Worm (Caenorhabditis elegans) whole organism, young adult: ENCODE results near the gene F13B12.7.

ENCODE experiments used
- T07F8.4 ChIP-seq: sonication (generic microtip); optimal IDR thresholded peaks from 2 replicates; lab custom pipeline; 2016; ENCODE audit warnings: mild to moderate bottlenecking, missing genetic modification characterization, moderate library complexity, missing compliant biosample characterization
- Y53F4B.3 ChIP-seq: fragments of 200-800 bp; sonication (Bioruptor generic); IDR thresholded peaks from 2 replicates; pipeline ENCODE4 v1.3.6; 2022; ENCODE audit warnings: missing genetic modification reagents, missing genetic modification characterization, missing compliant biosample characterization
- Y67H2A.10 ChIP-seq: fragments of 200-800 bp; sonication (Bioruptor generic); conservative IDR thresholded peaks from 2 replicates; pipeline ENCODE4 v1.3.6; 2022; ENCODE audit warnings: missing genetic modification reagents, missing genetic modification characterization, missing compliant biosample characterization
- ama-1 ChIP-seq, 3 experiments: fragments of 150-350 bp in 1 of 3; sonication (generic microtip) in 2 of 3; optimal IDR thresholded peaks; 2 replicates each; lab custom pipeline; 2014 to 2018; ENCODE audit warnings: missing biosample characterization in 2 of 3, missing genetic modification characterization in 2 of 3, missing genetic modification reagents in 2 of 3
- egrh-3 ChIP-seq: fragments of 200-800 bp; sonication (Bioruptor generic); IDR thresholded peaks from 2 replicates; pipeline ENCODE4 v1.3.6; 2022; ENCODE audit warnings: missing genetic modification reagents, missing genetic modification characterization, missing compliant biosample characterization
- pha-4 ChIP-seq: fragments of 150-350 bp; sonication (generic microtip); optimal IDR thresholded peaks from 2 replicates; lab custom pipeline; 2014; ENCODE audit warnings: missing biosample characterization, missing genetic modification reagents, missing genetic modification characterization
- snpc-4 ChIP-seq, 5 experiments: fragments of 150-350 bp in 1 of 5; sonication (generic microtip) in 4 of 5; optimal IDR thresholded peaks; 2 replicates each; lab custom pipeline; 2014 to 2018; ENCODE audit warnings: missing genetic modification characterization in 5 of 5, missing biosample characterization in 3 of 5, antibody characterized with exemption in 2 of 5, mild to moderate bottlenecking in 2 of 5, missing compliant biosample characterization in 2 of 5, missing genotype in 2 of 5, moderate library complexity in 2 of 5, missing genetic modification reagents in 1 of 5
- tbp1 ChIP-seq: fragments of 200-800 bp; sonication (Bioruptor generic); optimal IDR thresholded peaks from 2 replicates; lab custom pipeline; 2018; ENCODE audit warnings: mild to moderate bottlenecking, missing genetic modification characterization, missing compliant biosample characterization
- unc-130 ChIP-seq: sonication (generic microtip); optimal IDR thresholded peaks from 2 replicates; lab custom pipeline; 2016; ENCODE audit warnings: missing genetic modification reagents, missing genetic modification characterization, missing compliant biosample characterization
- xnd-1 ChIP-seq: sonication (generic microtip); optimal IDR thresholded peaks from 2 replicates; lab custom pipeline; 2016; ENCODE audit warnings: missing genotype, missing genetic modification reagents, missing genetic modification characterization, missing compliant biosample characterization

- TF ChIP-seq Y53F4B.3 (no peak), tbp1 (GFP tag; lab: Kevin White, UChicago) (no peak), T07F8.4 (tag; lab: Kevin White, UChicago) (no peak), unc-130 (GFP tag; lab: Kevin White, UChicago) (no peak), ama-1 (optimal IDR thresholded peaks at IDR 0.05; lab: Kevin White, UChicago) (no peak), ama-1 (GFP tag; optimal IDR thresholded peaks at IDR 0.05; lab: Kevin White, UChicago) (no peak), pha-4 (no peak), xnd-1 (tag; lab: Kevin White, UChicago) (no peak), Y67H2A.10 (GFP tag; lab: Robert Waterston, UW) (no peak), snpc-4 (GFP tag; optimal IDR thresholded peaks at IDR 0.05; lab: Kevin White, UChicago) (no peak), snpc-4 (tag; optimal IDR thresholded peaks at IDR 0.05; lab: Kevin White, UChicago) (no peak), egrh-3 (GFP tag; lab: Robert Waterston, UW) (no peak)
These were observed 40.2 kb upstream of the F13B12.7 start, which contains the start of gene gpa-7 for ce11 chrIV:10403193-10404058.
